Worm (Caenorhabditis elegans) whole organism, L3 larva: ENCODE results near the gene Y48C3A.20.
A peak's percentile ranks its signal among the peaks of the same experiment; 100 is the strongest.

Source experiments
- ceh-28 ChIP-seq: fragments of 150-350 bp; optimal IDR thresholded peaks from 2 replicates; lab custom pipeline; 2014; ENCODE audit warnings: missing biosample characterization, missing genetic modification reagents, missing genetic modification characterization
- ceh-82 ChIP-seq: fragments of 150-350 bp; optimal IDR thresholded peaks from 2 replicates; lab custom pipeline; 2014; ENCODE audit warnings: missing biosample characterization, missing genetic modification characterization
- jun-1 ChIP-seq: fragments of 150-350 bp; optimal IDR thresholded peaks from 2 replicates; lab custom pipeline; 2014; ENCODE audit warnings: missing biosample characterization, missing genetic modification reagents, missing genetic modification characterization
- nhr-11 ChIP-seq: fragments of 150-350 bp; optimal IDR thresholded peaks from 2 replicates; lab custom pipeline; 2014; ENCODE audit warnings: missing biosample characterization, missing genetic modification characterization
- snpc-4 ChIP-seq: fragments of 150-350 bp; optimal IDR thresholded peaks from 2 replicates; lab custom pipeline; 2014; ENCODE audit warnings: missing biosample characterization, missing genetic modification characterization

ce11 chrII:13369231-13369630 is at the start of gene Y48C3A.20:
- TF ChIP-seq ceh-82 (tag; lab: Kevin White, UChicago) (no peak), nhr-11 (tag; lab: Kevin White, UChicago) (no peak), ceh-28 (tag; lab: Kevin White, UChicago) (peak; percentile 60), snpc-4 (tag; lab: Kevin White, UChicago) (peak; percentile 72), jun-1 (tag; lab: Kevin White, UChicago) (peak; percentile 13)
